Worm (Caenorhabditis elegans) whole organism, L1 larva: Measurements from ENCODE around the gene Y39A1A.22.

Source experiments
- lsy-2 ChIP-seq, 2 experiments: fragments of 150-350 bp; optimal IDR thresholded peaks; 2 replicates each; lab custom pipeline; 2014; ENCODE audit warnings: missing biosample characterization in 2 of 2, missing genetic modification characterization in 2 of 2
- nhr-237 ChIP-seq: fragments of 150-350 bp; optimal IDR thresholded peaks from 2 replicates; lab custom pipeline; 2014; ENCODE audit warnings: missing biosample characterization, missing genetic modification characterization

- TF ChIP-seq nhr-237 (no peak), lsy-2 (tag; optimal IDR thresholded peaks at IDR 0.05; lab: Kevin White, UChicago) (no peak)
These were observed 34.9 kb downstream of the Y39A1A.22 start for ce11 chrIII:10671894-10672293.
